Worm (Caenorhabditis elegans): ENCODE measurements around the gene lge-1.

Gene lge-1

DNA sequence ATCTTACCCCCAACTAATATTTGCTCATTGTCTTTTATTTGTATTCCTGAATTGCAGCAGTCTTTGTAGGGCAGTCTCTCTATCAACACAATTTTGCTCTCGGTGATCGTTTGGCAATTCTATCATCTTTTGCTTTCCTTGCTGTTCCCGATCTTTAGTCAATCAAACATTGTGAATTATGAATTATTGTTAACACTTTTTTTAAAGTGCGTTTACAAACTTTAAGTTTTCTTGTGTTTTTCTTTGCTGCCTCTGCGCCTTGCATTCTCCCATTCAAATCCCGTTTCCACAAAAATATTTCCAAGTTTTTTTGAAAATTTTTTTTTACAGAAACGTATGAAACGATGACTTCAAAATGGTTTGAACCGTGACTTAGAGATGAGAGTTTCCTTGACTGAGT, 15.7 kb downstream of the lge-1 start, which contains the start of gene ver-4:
ver-4 (plus strand) TSS at position 301 of the 400 bp plus-strand sequence.
- TF ChIP-seq egl-27 (tag; optimal IDR thresholded peaks at IDR 0.05) (no peak), mdl-1 (tag; optimal IDR thresholded peaks at IDR 0.05) (no peak), elt-3 (tag; optimal IDR thresholded peaks at IDR 0.05) (no peak), sma-3 (GFP tag; optimal IDR thresholded peaks at IDR 0.05) (no peak), ztf-4 (tag; optimal IDR thresholded peaks at IDR 0.05) (no peak), sma-9 (GFP tag; optimal IDR thresholded peaks at IDR 0.05) (no peak), sma-9 (tag; optimal IDR thresholded peaks at IDR 0.05) (no peak), crh-2 (tag; optimal IDR thresholded peaks at IDR 0.05) (no peak), F13H6.1 (tag; optimal IDR thresholded peaks at IDR 0.05) (no peak), ceh-16 (tag; optimal IDR thresholded peaks at IDR 0.05) (no peak)

DNA sequence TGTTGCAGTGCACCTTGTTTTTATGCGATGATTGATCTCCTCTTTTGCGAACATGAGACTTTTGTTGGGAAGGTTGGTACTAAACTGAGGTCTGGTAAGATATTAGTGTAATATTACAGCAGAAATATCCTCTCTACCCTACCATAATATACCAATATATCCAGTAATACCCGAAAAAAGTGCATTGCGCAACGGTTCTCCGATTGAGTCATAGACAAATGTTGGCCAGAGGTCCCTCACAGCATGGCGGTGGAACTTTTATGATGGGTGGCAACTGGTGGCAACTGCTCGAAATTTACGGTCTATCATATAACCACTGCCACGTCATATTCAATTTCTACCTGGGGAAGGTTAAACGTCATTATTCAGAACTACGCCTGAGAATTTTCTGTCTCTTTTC, 22.9 kb downstream of the lge-1 start:
- no peak for TF ChIP-seq nhr-129 (tag; optimal IDR thresholded peaks at IDR 0.05)
- no peak for TF ChIP-seq ztf-1 (GFP tag; conservative IDR thresholded peaks at IDR 0.05)
- no peak for TF ChIP-seq sma-3 (GFP tag; optimal IDR thresholded peaks at IDR 0.05)
- no peak for TF ChIP-seq dmd-4 (tag; optimal IDR thresholded peaks at IDR 0.05)
- TF ChIP-seq alr-1 (tag; optimal IDR thresholded peaks at IDR 0.05): no peak
- no peak for TF ChIP-seq Y55F3AM.14 (GFP tag; optimal IDR thresholded peaks at IDR 0.05)
- no peak for TF ChIP-seq F13H6.1 (tag; optimal IDR thresholded peaks at IDR 0.05)
- no peak for TF ChIP-seq ztf-4 (tag; optimal IDR thresholded peaks at IDR 0.05)

DNA sequence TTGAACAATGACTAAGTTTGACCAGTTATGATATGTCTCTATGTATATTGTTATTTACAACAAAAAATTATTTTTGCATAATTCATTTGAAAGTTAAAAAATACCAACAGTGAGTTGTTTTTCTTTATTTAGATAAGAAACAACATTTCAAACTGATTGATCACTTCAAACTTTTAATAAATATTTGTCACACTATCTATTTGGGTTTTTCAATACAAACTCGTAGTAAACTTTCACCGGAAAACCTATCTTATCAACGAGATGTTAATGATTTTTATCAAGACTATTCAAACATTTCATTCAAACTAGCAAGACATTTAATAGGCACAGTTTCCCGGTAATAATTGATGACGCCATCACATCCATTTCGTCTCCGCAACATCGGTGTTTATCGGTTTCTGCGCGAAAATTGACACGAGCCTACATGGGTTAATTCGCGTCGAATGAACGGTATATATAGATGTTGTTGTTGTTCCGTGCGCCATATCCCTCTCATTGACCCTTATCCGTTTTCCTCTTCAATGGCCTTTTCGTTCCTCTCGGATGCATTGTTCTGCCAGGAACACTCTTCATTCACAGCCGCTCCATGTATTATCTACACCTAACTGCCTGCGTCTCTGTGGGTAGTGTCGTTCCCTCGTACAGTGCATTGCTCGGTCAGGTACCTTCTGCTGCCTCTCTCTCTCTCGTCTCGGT, 24.0 kb downstream of the lge-1 start:
- TF ChIP-seq fos-1 (tag; optimal IDR thresholded peaks at IDR 0.05) (peak; percentile 45), nhr-21 (tag; optimal IDR thresholded peaks at IDR 0.05) (no peak), mbf-1 (tag; optimal IDR thresholded peaks at IDR 0.05) (no peak), elt-1 (tag; optimal IDR thresholded peaks at IDR 0.05) (no peak)

DNA sequence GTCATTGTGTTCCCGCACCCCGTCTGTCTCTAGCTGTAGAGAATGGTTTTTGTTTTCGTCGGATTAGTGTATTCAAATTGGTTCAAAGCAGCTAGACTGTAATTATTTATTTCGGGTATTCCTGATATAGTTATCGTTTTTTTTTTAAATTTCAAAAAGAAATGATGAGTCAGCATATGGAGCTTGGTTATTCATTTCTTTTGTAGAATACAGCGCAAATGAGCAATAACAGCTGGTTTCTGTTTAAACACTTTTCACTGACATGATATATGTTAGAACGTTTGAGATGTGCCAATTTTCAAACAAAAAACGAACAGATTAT, 24.5 kb downstream of the lge-1 start:
- no peak for TF ChIP-seq lin-11 (tag; optimal IDR thresholded peaks at IDR 0.05)
- no peak for TF ChIP-seq blmp-1 (tag; optimal IDR thresholded peaks at IDR 0.05; ENCODE audit: insufficient read depth)
- TF ChIP-seq nhr-129 (tag; optimal IDR thresholded peaks at IDR 0.05): no peak
- no peak for TF ChIP-seq ceh-16 (tag; optimal IDR thresholded peaks at IDR 0.05)
- TF ChIP-seq skn-1 (tag; optimal IDR thresholded peaks at IDR 0.05): no peak
- TF ChIP-seq nhr-23 (tag; optimal IDR thresholded peaks at IDR 0.05): no peak

DNA sequence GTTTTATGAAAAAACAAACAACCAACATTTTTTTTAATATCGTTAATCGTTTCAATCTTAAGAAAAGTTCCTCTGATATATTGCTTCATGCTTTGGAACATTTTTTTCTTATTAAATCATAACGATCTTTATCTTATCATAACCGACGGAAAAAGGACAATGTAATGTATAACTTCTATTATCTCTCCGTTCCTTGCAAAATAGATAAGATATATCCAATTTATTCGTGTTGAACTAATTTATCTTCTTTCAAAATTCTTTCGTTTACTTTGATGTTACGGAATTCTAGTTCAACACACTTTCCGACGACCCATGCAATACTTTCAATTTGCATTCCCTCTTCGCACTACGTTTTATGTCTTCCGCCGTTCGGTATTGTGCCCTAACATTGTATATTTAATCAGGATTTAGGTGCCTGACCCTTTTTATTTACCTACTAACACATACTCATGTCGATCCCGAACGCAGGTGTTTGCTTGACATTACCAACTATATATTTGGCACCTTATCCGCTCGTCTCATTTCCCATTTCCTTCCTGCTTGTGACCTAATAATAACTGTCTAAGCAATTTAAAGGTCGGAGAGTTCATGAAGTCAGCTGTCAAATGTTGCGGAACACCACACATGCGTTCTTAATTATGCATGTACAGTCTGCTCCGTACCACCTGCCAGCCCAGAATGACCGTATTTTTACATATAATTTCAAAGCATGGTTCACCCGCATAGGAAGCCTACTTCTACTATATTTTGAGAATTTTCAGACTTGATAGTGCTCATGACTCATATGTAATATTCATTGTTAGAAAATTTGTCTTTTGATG, 25.2 kb downstream of the lge-1 start:
- no peak for TF ChIP-seq ztf-11 (tag; optimal IDR thresholded peaks at IDR 0.05)
- no peak for TF ChIP-seq F13H6.1 (tag; optimal IDR thresholded peaks at IDR 0.05)
- TF ChIP-seq sem-4 (tag; optimal IDR thresholded peaks at IDR 0.05): no peak
- TF ChIP-seq unc-39 (tag; optimal IDR thresholded peaks at IDR 0.05): no peak

DNA sequence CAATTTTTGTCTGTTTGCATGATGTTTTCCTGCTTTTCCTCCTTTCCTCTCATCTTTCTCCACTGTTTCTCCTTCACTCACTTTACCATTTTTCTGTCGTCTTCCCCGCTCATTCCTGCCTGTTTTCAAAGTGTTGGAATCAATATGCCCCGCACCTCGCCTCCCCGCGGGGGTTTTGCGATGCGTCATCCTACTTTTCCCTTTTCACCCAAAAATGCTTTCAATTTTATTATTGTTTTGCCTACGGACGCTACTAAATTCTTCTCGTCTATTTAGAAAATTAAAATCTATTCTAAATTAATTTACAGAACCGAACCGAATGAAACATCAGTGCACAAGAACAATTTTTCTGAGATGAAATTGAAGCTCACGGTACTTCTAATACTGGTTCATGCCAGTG, 25.8 kb downstream of the lge-1 start, which contains the start of gene ver-3:
ver-3 (plus strand) TSS at position 301 of the 400 bp plus-strand sequence.
- TF ChIP-seq elt-1 (tag; optimal IDR thresholded peaks at IDR 0.05) (no peak), nhr-129 (tag; optimal IDR thresholded peaks at IDR 0.05) (no peak), skn-1 (tag; optimal IDR thresholded peaks at IDR 0.05) (no peak), unc-39 (tag; optimal IDR thresholded peaks at IDR 0.05) (no peak), sem-4 (tag; optimal IDR thresholded peaks at IDR 0.05) (no peak), ceh-16 (tag; optimal IDR thresholded peaks at IDR 0.05) (no peak), ztf-4 (tag; optimal IDR thresholded peaks at IDR 0.05) (no peak)

DNA sequence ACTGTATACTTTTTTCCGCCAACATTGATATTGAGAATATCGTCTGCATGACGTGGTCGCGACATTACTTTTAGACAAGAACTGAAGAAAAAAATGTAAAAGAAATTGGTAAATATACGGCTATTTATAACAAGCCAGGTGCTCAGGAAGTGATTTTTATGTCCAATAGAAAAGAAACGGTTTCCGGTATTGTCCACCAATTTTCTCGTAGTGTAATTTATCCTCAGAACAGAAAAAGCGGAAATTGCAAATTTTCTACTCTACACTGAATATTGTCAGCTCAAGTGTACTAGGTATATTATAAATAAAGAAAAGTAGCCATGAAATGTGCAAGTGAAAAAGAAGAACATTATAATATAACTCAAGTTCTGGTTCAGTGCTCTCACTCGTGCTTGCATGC, 32.8 kb downstream of the lge-1 start, which contains the start of gene F59F3.6:
F59F3.6 (minus strand) TSS at position 101 of the 400 bp plus-strand sequence.
- no peak for TF ChIP-seq mab-5 (tag; optimal IDR thresholded peaks at IDR 0.05)
- no peak for TF ChIP-seq dmd-4 (tag; optimal IDR thresholded peaks at IDR 0.05)
- TF ChIP-seq lsy-2 (tag; optimal IDR thresholded peaks at IDR 0.05): no peak
- no peak for TF ChIP-seq R02D3.7 (tag; optimal IDR thresholded peaks at IDR 0.05)
- no peak for TF ChIP-seq nhr-23 (tag; optimal IDR thresholded peaks at IDR 0.05)
- no peak for TF ChIP-seq egl-27 (tag; optimal IDR thresholded peaks at IDR 0.05)

Measured in whole organism, L2 larva.